Worm (Caenorhabditis elegans): ENCODE measurements around the gene rif-1.2.

rif-1.2 gene

ce11 chrX:12362951-12363486 is 8.2 kb downstream of the rif-1.2 start (continued):
- TF ChIP-seq nhr-28 (tag; optimal IDR thresholded peaks at IDR 0.05) (peak; percentile 64), lin-35 (GFP tag; optimal IDR thresholded peaks at IDR 0.05) (peak; percentile 56 to 93), lin-13 (GFP tag; optimal IDR thresholded peaks at IDR 0.05) (peak; percentile 96), egl-13 (tag; optimal IDR thresholded peaks at IDR 0.05) (peak; percentile 96), unc-62 (GFP tag; optimal IDR thresholded peaks at IDR 0.05) (no peak), vab-15 (tag; optimal IDR thresholded peaks at IDR 0.05) (peak; percentile 4), unc-86 (tag; optimal IDR thresholded peaks at IDR 0.05) (peak; percentile 66), F16B12.6 (tag; optimal IDR thresholded peaks at IDR 0.05) (no peak), zip-4 (GFP tag; optimal IDR thresholded peaks at IDR 0.05) (peak; percentile 94), fos-1 (tag; optimal IDR thresholded peaks at IDR 0.05) (peak; percentile 99), lsy-2 (tag; optimal IDR thresholded peaks at IDR 0.05) (peak; percentile 96), ceh-8 (GFP tag; optimal IDR thresholded peaks at IDR 0.05) (peak; percentile 96), grh-1 (GFP tag; IDR thresholded peaks at IDR 0.05) (peak; percentile 92), hlh-4 (tag; optimal IDR thresholded peaks at IDR 0.05) (peak; percentile 59), zag-1 (tag; optimal IDR thresholded peaks at IDR 0.05) (peak; percentile 84), snu-23 (GFP tag; optimal IDR thresholded peaks at IDR 0.05) (peak; percentile 99), nhr-84 (tag; optimal IDR thresholded peaks at IDR 0.05) (peak; percentile 97), nhr-71 (tag; optimal IDR thresholded peaks at IDR 0.05) (peak; percentile 98), swsn-7 (tag; optimal IDR thresholded peaks at IDR 0.05) (peak; percentile 98), ztf-4 (tag; optimal IDR thresholded peaks at IDR 0.05) (peak; percentile 96), ets-5 (GFP tag; IDR thresholded peaks at IDR 0.05) (no peak), nhr-76 (tag; optimal IDR thresholded peaks at IDR 0.05) (peak; percentile 90), ceh-63 (GFP tag; optimal IDR thresholded peaks at IDR 0.05) (peak; percentile 77), hpl-2 (GFP tag; optimal IDR thresholded peaks at IDR 0.05) (peak; percentile 94), mdl-1 (tag; optimal IDR thresholded peaks at IDR 0.05) (peak in 1 of 2 experiments; percentile 86), nhr-11 (tag; optimal IDR thresholded peaks at IDR 0.05) (peak; percentile 100), nhr-12 (tag; optimal IDR thresholded peaks at IDR 0.05) (peak; percentile 64), C34B4.2 (tag; optimal IDR thresholded peaks at IDR 0.05) (no peak), lin-15B (tag; optimal IDR thresholded peaks at IDR 0.05) (no peak), nhr-85 (tag) (peak; percentile 98), egl-27 (tag; optimal IDR thresholded peaks at IDR 0.05) (peak; percentile 76 to 84), rnt-1 (tag; optimal IDR thresholded peaks at IDR 0.05) (peak; percentile 95), tlp-1 (tag; optimal IDR thresholded peaks at IDR 0.05) (no peak), irx-1 (tag; optimal IDR thresholded peaks at IDR 0.05) (peak; percentile 99), dsc-1 (tag; optimal IDR thresholded peaks at IDR 0.05) (peak; percentile 100), nhr-77 (tag; optimal IDR thresholded peaks at IDR 0.05) (peak; percentile 99), nhr-90 (tag; optimal IDR thresholded peaks at IDR 0.05; ENCODE audit: poor library complexity) (peak; percentile 99), ces-1 (GFP tag; optimal IDR thresholded peaks at IDR 0.05) (peak; percentile 58), nhr-19 (GFP tag; conservative IDR thresholded peaks at IDR 0.05) (peak; percentile 97), unc-30 (tag; optimal IDR thresholded peaks at IDR 0.05) (no peak), nhr-237 (tag; optimal IDR thresholded peaks at IDR 0.05) (peak; percentile 98), snpc-4 (tag; optimal IDR thresholded peaks at IDR 0.05) (peak; percentile 93), aly-2 (tag; optimal IDR thresholded peaks at IDR 0.05) (peak; percentile 99), ama-1 (optimal IDR thresholded peaks at IDR 0.05) (no peak), pax-3 (tag; optimal IDR thresholded peaks at IDR 0.05) (peak; percentile 93), lin-14 (GFP tag; optimal IDR thresholded peaks at IDR 0.05) (peak; percentile 96), ceh-82 (tag; optimal IDR thresholded peaks at IDR 0.05) (peak; percentile 90 to 97 (median 97)), lin-39 (tag; optimal IDR thresholded peaks at IDR 0.05) (peak; percentile 100), elt-3 (tag; optimal IDR thresholded peaks at IDR 0.05) (peak in 4 of 6 experiments; percentile 54 to 100 (median 89)), fkh-8 (tag; optimal IDR thresholded peaks at IDR 0.05) (peak; percentile 94), tbx-2 (tag; optimal IDR thresholded peaks at IDR 0.05) (peak; percentile 98), C04F5.9 (tag; optimal IDR thresholded peaks at IDR 0.05) (peak; percentile 93), fkh-10 (GFP tag; optimal IDR thresholded peaks at IDR 0.05) (peak; percentile 99)
